Worm (Caenorhabditis elegans) whole organism, L4/young adult: ENCODE measurements around the gene D1025.1.

Experiments used
- W03F9.2 ChIP-seq: fragments of 150-350 bp; optimal IDR thresholded peaks from 2 replicates; lab custom pipeline; 2014; ENCODE audit warnings: missing biosample characterization, missing genetic modification characterization
- dao-5 ChIP-seq: sonication (generic microtip); optimal IDR thresholded peaks from 2 replicates; lab custom pipeline; 2016; ENCODE audit warnings: missing genotype, missing genetic modification characterization, moderate library complexity, missing compliant biosample characterization

DNA sequence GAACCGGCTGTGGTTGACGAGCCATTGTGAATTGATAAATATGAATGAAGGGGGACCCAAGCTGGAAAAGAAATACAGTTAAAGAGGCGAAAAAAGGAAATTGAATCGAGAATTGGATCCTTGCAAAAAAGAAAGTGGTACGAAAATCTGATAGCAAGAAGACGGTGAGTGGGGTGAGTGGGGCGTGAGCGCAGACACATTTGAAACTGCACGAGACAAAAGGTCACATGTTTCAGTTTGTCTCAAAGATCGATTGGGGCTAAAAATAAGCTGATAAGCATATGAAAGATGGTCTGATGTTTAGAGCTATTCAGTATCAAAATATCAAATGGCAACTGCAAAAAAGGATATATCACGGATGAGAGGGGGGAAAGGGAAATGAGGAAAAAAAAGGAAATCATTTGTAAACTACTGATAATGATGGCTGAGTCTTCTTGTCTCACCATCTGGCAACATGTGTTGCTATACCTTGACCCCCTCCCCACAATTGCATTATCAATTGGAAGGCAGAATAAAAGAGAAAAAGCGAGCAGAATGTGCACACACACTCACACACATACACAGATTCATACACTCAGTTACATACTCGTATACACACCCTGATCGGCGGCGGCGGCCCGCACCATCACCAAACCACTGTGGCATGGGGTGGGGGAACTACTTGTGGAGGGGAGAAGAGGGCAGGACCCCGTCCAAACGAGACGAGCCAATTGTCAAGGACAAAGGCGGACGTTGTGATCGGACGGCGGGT is 16.6 kb upstream of the D1025.1 start, which contains the start of gene M163.1:
- TF ChIP-seq W03F9.2 (tag; lab: Kevin White, UChicago) (no peak), dao-5 (no peak)
